Fruit fly (Drosophila melanogaster): ENCODE measurements around the gene larp.
A peak's percentile ranks its signal among the peaks of the same experiment; 100 is the strongest.

larp gene

dm6 chr3R:28377648-28378047, 41.4 kb upstream of the larp start (continued):
- no peak for TF ChIP-seq CHES-1-like (GFP tag; optimal IDR thresholded peaks at IDR 0.05)
- no peak for TF ChIP-seq mirr (GFP tag; optimal IDR thresholded peaks at IDR 0.05)
- peak; percentile 40; the same call in 1 of the 2 replicates for TF ChIP-seq H2.0 (GFP tag; IDR thresholded peaks at IDR 0.05)
- no peak for TF ChIP-seq trh (GFP tag; optimal IDR thresholded peaks at IDR 0.05)
- TF ChIP-seq CG14014 (GFP tag; IDR thresholded peaks at IDR 0.05): 0 out of 2 replicates have a peak, but pooled peaks have one; percentile 39
- TF ChIP-seq Spps (tag; optimal IDR thresholded peaks at IDR 0.05): no peak
- no peak for TF ChIP-seq mam (GFP tag; optimal IDR thresholded peaks at IDR 0.05)
- TF ChIP-seq CrebB (tag; optimal IDR thresholded peaks at IDR 0.05): no peak
- no peak for TF ChIP-seq sr (GFP tag; IDR thresholded peaks at IDR 0.05)
- no peak for TF ChIP-seq crol (GFP tag; IDR thresholded peaks at IDR 0.05)
- no peak for TF ChIP-seq lbe (GFP tag; optimal IDR thresholded peaks at IDR 0.05)
- no peak for TF ChIP-seq CG12219 (GFP tag; optimal IDR thresholded peaks at IDR 0.05)
- TF ChIP-seq pita (GFP tag; optimal IDR thresholded peaks at IDR 0.05): no peak
- TF ChIP-seq sens (GFP tag): peak; percentile 36
- TF ChIP-seq CG17829 (tag; optimal IDR thresholded peaks at IDR 0.05): no peak
- no peak for TF ChIP-seq CG11696 (GFP tag; IDR thresholded peaks at IDR 0.05)
- no peak for TF ChIP-seq CG7271 (tag; optimal IDR thresholded peaks at IDR 0.05)
- no peak for TF ChIP-seq schlank (tag; optimal IDR thresholded peaks at IDR 0.05)
- no peak for TF ChIP-seq bigmax (GFP tag; optimal IDR thresholded peaks at IDR 0.05)
- TF ChIP-seq CG33213 (GFP tag; optimal IDR thresholded peaks at IDR 0.05): no peak
- TF ChIP-seq CG14441 (GFP tag; IDR thresholded peaks at IDR 0.05): 0 out of 2 replicates have a peak, but pooled peaks have one; percentile 28
- TF ChIP-seq CG10543 (GFP tag; optimal IDR thresholded peaks at IDR 0.05): no peak
- TF ChIP-seq Bteb2 (GFP tag; optimal IDR thresholded peaks at IDR 0.05): no peak
- no peak for TF ChIP-seq emc (GFP tag; optimal IDR thresholded peaks at IDR 0.05)
- TF ChIP-seq abd-A (tag; optimal IDR thresholded peaks at IDR 0.05): no peak
- no peak for TF ChIP-seq Mad (GFP tag; optimal IDR thresholded peaks at IDR 0.05)
- peak in 1 of 2 experiments; percentile 11 for TF ChIP-seq Hr51 (GFP tag; optimal IDR thresholded peaks at IDR 0.05)
- TF ChIP-seq CG3995 (GFP tag; optimal IDR thresholded peaks at IDR 0.05): no peak
- peak; percentile 30 for TF ChIP-seq D19B (GFP tag; optimal IDR thresholded peaks at IDR 0.05)
- peak; percentile 43; the same call in 1 of the 2 replicates for TF ChIP-seq Rfx (GFP tag; IDR thresholded peaks at IDR 0.05)
- TF ChIP-seq Fer3 (tag; optimal IDR thresholded peaks at IDR 0.05): no peak
- TF ChIP-seq CG8388 (GFP tag; optimal IDR thresholded peaks at IDR 0.05): no peak
- TF ChIP-seq knrl (GFP tag; IDR thresholded peaks at IDR 0.05; ENCODE audit: partially characterized antibody): no peak
- TF ChIP-seq Stat92E (GFP tag; optimal IDR thresholded peaks at IDR 0.05): no peak
- TF ChIP-seq eyg (GFP tag; optimal IDR thresholded peaks at IDR 0.05): no peak
- no peak for TF ChIP-seq Opbp (GFP tag; IDR thresholded peaks at IDR 0.05; ENCODE audit: partially characterized antibody)
- TF ChIP-seq Hr39 (optimal IDR thresholded peaks at IDR 0.05): no peak
- TF ChIP-seq Awh (GFP tag; IDR thresholded peaks at IDR 0.05): 0 out of 2 replicates have a peak, but pooled peaks have one; percentile 37
- TF ChIP-seq TFAM (GFP tag; optimal IDR thresholded peaks at IDR 0.05): no peak
- TF ChIP-seq cwo (GFP tag; optimal IDR thresholded peaks at IDR 0.05): peak; percentile 20
- TF ChIP-seq prd (optimal IDR thresholded peaks at IDR 0.05): no peak
- peak; percentile 53 for TF ChIP-seq prd (GFP tag; IDR thresholded peaks at IDR 0.05)
- no peak for TF ChIP-seq CG13296 (GFP tag; optimal IDR thresholded peaks at IDR 0.05)
- no peak for TF ChIP-seq CG11695 (GFP tag; IDR thresholded peaks at IDR 0.05)
- TF ChIP-seq CG9817 (tag; optimal IDR thresholded peaks at IDR 0.05): no peak
- no peak for TF ChIP-seq CG4404 (GFP tag; IDR thresholded peaks at IDR 0.05)
- no peak for TF ChIP-seq CG8359 (GFP tag; optimal IDR thresholded peaks at IDR 0.05; ENCODE audit: borderline replicate concordance)
- TF ChIP-seq Rx (GFP tag; IDR thresholded peaks at IDR 0.05): no peak
- no peak for TF ChIP-seq CG9609 (GFP tag; optimal IDR thresholded peaks at IDR 0.05)
- TF ChIP-seq gsb (GFP tag; IDR thresholded peaks at IDR 0.05): no peak
- TF ChIP-seq CG4707 (GFP tag; optimal IDR thresholded peaks at IDR 0.05): no peak
- TF ChIP-seq CG10959 (GFP tag; IDR thresholded peaks at IDR 0.05): no peak

Data from whole organism, embryonic.